Worm (Caenorhabditis elegans) whole organism, mixed stage, embryonic: ENCODE results near the gene T28A11.25.

ENCODE experiments used
- ham-2 ChIP-seq: fragments of 200-800 bp; sonication (Bioruptor generic); optimal IDR thresholded peaks from 2 replicates; lab custom pipeline; 2018; ENCODE audit warnings: mild to moderate bottlenecking, missing genetic modification characterization, missing compliant biosample characterization
- lin-13 ChIP-seq: fragments of 150-350 bp; optimal IDR thresholded peaks from 2 replicates; lab custom pipeline; 2014; ENCODE audit warnings: missing biosample characterization, missing genetic modification characterization
- lsy-2 ChIP-seq: fragments of 150-350 bp; optimal IDR thresholded peaks from 2 replicates; lab custom pipeline; 2014; ENCODE audit warnings: missing biosample characterization, missing genetic modification characterization
- mab-5 ChIP-seq: fragments of 150-350 bp; optimal IDR thresholded peaks from 2 replicates; lab custom pipeline; 2014; ENCODE audit warnings: missing biosample characterization, missing genetic modification characterization
- mep-1 ChIP-seq: fragments of 150-350 bp; optimal IDR thresholded peaks from 2 replicates; lab custom pipeline; 2017; ENCODE audit warnings: missing biosample characterization, missing genetic modification reagents, missing genetic modification characterization, inconsistent platforms
- nhr-237 ChIP-seq: fragments of 150-350 bp; optimal IDR thresholded peaks from 2 replicates; lab custom pipeline; 2014; ENCODE audit warnings: missing biosample characterization, missing genetic modification characterization
- nhr-28 ChIP-seq: fragments of 150-350 bp; optimal IDR thresholded peaks from 2 replicates; lab custom pipeline; 2014; ENCODE audit warnings: missing biosample characterization, missing genetic modification characterization
- nhr-76 ChIP-seq: sonication (generic microtip); optimal IDR thresholded peaks from 2 replicates; lab custom pipeline; 2017; ENCODE audit warnings: missing biosample characterization, missing genetic modification characterization
- pha-4 ChIP-seq: fragments of 150-350 bp; optimal IDR thresholded peaks from 2 replicates; lab custom pipeline; 2018; ENCODE audit warnings: missing biosample characterization, missing genetic modification reagents, missing genetic modification characterization
- snpc-4 ChIP-seq: fragments of 150-350 bp; optimal IDR thresholded peaks from 2 replicates; lab custom pipeline; 2014; ENCODE audit warnings: missing biosample characterization, missing genetic modification characterization
- unc-62 ChIP-seq: fragments of 150-350 bp; optimal IDR thresholded peaks from 2 replicates; lab custom pipeline; 2014; ENCODE audit warnings: missing biosample characterization, missing genetic modification reagents, missing genetic modification characterization

DNA sequence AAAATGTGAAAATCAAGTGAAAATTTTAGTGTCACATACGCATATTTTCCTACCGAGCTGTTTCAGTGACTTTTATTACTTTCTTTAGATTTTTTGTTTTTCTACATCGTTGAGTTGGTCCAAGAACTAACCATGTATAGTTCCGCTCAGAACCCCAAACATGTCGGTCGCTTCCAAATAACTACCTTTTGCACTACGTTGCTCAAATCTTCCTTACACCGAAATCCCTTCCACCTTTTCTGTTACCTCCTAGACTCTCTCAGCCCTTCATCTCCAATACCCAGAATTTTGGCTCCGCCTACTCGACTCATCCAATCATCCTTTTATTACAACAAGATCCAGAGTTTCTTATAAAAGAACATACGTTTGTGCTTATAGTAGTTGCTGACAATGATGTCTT lies 3.0 kb downstream of the T28A11.25 start, which contains the start of gene F35F10.5:
- TF ChIP-seq ham-2, result no peak
- TF ChIP-seq mab-5 (tag; lab: Kevin White, UChicago), result no peak
- no peak for TF ChIP-seq lin-13 (tag; lab: Kevin White, UChicago)
- TF ChIP-seq snpc-4, result no peak
- no peak for TF ChIP-seq pha-4 (tag; lab: Kevin White, UChicago)
- no peak for TF ChIP-seq nhr-76 (tag; lab: Kevin White, UChicago)
- TF ChIP-seq nhr-28 (tag; lab: Kevin White, UChicago), result no peak
- no peak for TF ChIP-seq mep-1 (tag; lab: Kevin White, UChicago)
- no peak for TF ChIP-seq nhr-237 (tag; lab: Kevin White, UChicago)
- TF ChIP-seq unc-62 (GFP tag; lab: Kevin White, UChicago), result no peak
- TF ChIP-seq lsy-2, result no peak
